Worm (Caenorhabditis elegans): ENCODE measurements around the gene col-147.

Gene col-147

DNA sequence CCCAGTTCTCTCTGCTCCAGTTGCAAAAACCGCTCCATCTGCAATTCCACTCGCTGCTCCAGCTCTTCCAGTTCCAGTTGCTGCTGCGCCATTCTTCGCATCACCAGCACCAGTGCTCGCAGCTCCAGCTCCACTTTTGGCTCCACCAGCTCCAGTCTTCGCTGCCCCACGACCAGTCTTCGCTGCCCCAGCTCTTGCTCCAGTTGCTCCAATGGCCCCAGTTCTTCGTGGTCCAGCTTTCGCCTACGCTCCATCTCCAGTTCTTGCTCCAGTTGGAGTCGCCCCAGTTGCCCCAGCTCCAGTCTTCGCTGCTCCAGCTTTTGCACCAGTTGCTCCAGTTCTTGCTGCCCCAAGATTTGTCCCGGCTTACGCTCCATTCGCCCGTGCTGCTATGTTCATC lies 12.7 kb downstream of the col-147 start:
- TF ChIP-seq mdl-1 (tag; optimal IDR thresholded peaks at IDR 0.05), result no peak
- TF ChIP-seq ZK546.5 (tag; optimal IDR thresholded peaks at IDR 0.05), result no peak
- TF ChIP-seq mab-5 (tag; optimal IDR thresholded peaks at IDR 0.05), result no peak

DNA sequence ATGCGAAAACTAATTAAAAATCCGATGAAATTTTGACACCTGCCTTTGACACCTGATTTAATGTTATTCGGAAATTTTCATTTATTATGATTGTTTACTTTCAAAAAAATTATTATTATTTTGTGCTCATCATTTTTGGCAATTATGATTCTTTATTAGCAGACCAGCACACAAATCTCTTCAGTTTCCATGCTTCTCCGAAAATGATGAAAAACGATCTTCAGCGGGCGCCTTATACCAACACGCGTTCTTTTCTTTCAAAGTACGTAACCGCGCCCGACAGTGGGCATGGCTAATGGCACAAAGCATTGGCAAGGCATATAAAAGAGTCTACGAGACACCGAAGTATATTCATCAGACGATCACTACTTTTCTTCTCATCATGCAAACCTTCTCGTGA lies 13.3 kb downstream of the col-147 start, which contains the start of gene idpc-6:
Gene idpc-6 (plus strand): TSS at position 301 of the 400 bp plus-strand sequence.
- TF ChIP-seq nhr-237 (tag; optimal IDR thresholded peaks at IDR 0.05) (no peak), gmeb-1 (tag; optimal IDR thresholded peaks at IDR 0.05) (no peak), unc-55 (GFP tag; optimal IDR thresholded peaks at IDR 0.05) (no peak), ama-1 (optimal IDR thresholded peaks at IDR 0.05) (no peak), C34F6.9 (tag; optimal IDR thresholded peaks at IDR 0.05) (no peak), sma-3 (GFP tag; optimal IDR thresholded peaks at IDR 0.05) (no peak), alr-1 (tag; optimal IDR thresholded peaks at IDR 0.05) (no peak), nhr-129 (tag; optimal IDR thresholded peaks at IDR 0.05) (no peak), R02D3.7 (tag; optimal IDR thresholded peaks at IDR 0.05) (no peak), ztf-1 (GFP tag; conservative IDR thresholded peaks at IDR 0.05) (no peak), egl-27 (tag; optimal IDR thresholded peaks at IDR 0.05) (no peak)

DNA sequence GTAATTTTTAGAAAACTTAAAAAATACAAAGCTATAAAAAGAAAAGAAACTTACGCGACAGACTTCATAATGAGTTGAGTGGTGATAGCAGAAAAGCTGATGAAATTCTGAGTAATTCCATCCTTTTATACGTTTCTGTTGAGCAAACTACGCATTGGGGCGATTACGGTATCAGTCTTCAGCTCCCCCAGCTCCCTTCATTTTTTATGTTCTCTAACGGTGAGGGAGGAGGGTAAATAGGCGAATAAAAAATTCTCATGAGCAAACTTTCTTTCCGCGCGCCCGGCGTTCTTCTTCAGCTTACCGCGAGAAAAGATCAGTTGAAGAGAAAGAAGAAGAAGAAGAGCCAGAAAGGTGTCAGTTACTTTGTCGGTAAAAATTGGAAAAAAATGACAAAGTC lies 14.2 kb downstream of the col-147 start, which contains the start of gene idpc-7:
Gene idpc-7 (minus strand): TSS at position 101 of the 400 bp plus-strand sequence.
- no peak for TF ChIP-seq nhr-25 (tag; optimal IDR thresholded peaks at IDR 0.05)
- TF ChIP-seq ztf-11 (tag; optimal IDR thresholded peaks at IDR 0.05), result no peak
- TF ChIP-seq unc-39 (tag; optimal IDR thresholded peaks at IDR 0.05), result no peak

DNA sequence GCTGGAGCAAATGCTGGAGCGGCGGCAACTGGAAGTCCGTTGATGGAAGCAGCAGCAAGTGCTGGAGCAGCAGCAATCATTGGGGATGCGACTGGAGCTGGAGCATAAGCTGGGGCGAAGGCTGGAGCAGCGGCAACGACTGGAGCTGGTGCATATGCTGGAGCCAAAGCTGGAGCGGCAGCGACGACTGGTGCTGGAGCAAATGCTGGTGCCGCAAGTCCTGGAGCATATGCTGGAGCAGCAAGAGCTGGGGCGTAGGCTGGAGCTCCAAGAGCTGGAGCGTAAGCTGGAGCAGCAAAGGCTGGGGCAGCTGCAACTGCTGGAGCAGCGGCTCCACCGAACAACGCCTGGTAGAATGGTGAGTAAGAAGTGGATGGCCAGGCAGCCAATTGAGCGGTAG lies 14.7 kb downstream of the col-147 start:
- TF ChIP-seq elt-3 (tag; optimal IDR thresholded peaks at IDR 0.05), result no peak
- no peak for TF ChIP-seq sem-4 (tag; optimal IDR thresholded peaks at IDR 0.05)
- no peak for TF ChIP-seq F13H6.1 (tag; optimal IDR thresholded peaks at IDR 0.05)
- no peak for TF ChIP-seq alr-1 (tag; optimal IDR thresholded peaks at IDR 0.05)
- no peak for TF ChIP-seq ztf-1 (GFP tag; conservative IDR thresholded peaks at IDR 0.05)
- no peak for TF ChIP-seq crh-2 (tag; optimal IDR thresholded peaks at IDR 0.05)
- no peak for TF ChIP-seq nhr-12 (tag; optimal IDR thresholded peaks at IDR 0.05)
- TF ChIP-seq ama-1 (optimal IDR thresholded peaks at IDR 0.05), result no peak
- TF ChIP-seq zag-1 (tag; optimal IDR thresholded peaks at IDR 0.05), result no peak
- TF ChIP-seq lin-13 (GFP tag; optimal IDR thresholded peaks at IDR 0.05), result no peak
- no peak for TF ChIP-seq ceh-82 (tag; optimal IDR thresholded peaks at IDR 0.05)
- no peak for TF ChIP-seq fos-1 (tag; optimal IDR thresholded peaks at IDR 0.05)
- TF ChIP-seq nhr-23 (tag; optimal IDR thresholded peaks at IDR 0.05), result no peak
- TF ChIP-seq ZK546.5 (tag; optimal IDR thresholded peaks at IDR 0.05), result no peak
- no peak for TF ChIP-seq aly-2 (tag; optimal IDR thresholded peaks at IDR 0.05)

DNA sequence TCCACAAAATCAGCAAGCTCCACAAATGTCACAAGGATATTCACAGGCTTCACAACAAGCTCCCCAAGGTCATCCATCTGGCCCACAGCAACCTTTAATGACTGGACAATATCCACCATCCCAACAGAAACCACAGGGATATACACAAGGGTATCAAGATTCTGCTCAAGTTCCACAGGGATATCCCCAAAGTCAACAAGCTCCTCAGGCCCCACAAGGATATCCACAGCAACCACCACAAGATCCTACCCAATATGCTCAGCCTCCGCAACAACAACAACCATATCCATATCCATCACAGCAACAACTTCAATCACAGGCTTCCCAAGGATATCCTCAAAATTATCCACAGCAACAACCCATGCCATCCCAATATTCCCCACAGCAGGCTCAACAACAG lies 16.5 kb downstream of the col-147 start:
- TF ChIP-seq ceh-82 (tag; optimal IDR thresholded peaks at IDR 0.05) (no peak), ztf-4 (tag; optimal IDR thresholded peaks at IDR 0.05) (no peak), aly-2 (tag; optimal IDR thresholded peaks at IDR 0.05) (no peak), blmp-1 (tag; optimal IDR thresholded peaks at IDR 0.05; ENCODE audit: insufficient read depth) (no peak), peb-1 (tag; optimal IDR thresholded peaks at IDR 0.05) (no peak), zag-1 (tag; optimal IDR thresholded peaks at IDR 0.05) (no peak), Y55F3AM.14 (GFP tag; optimal IDR thresholded peaks at IDR 0.05) (no peak), sem-4 (tag; optimal IDR thresholded peaks at IDR 0.05) (no peak), nhr-21 (tag; optimal IDR thresholded peaks at IDR 0.05) (no peak), mab-5 (tag; optimal IDR thresholded peaks at IDR 0.05) (no peak)

DNA sequence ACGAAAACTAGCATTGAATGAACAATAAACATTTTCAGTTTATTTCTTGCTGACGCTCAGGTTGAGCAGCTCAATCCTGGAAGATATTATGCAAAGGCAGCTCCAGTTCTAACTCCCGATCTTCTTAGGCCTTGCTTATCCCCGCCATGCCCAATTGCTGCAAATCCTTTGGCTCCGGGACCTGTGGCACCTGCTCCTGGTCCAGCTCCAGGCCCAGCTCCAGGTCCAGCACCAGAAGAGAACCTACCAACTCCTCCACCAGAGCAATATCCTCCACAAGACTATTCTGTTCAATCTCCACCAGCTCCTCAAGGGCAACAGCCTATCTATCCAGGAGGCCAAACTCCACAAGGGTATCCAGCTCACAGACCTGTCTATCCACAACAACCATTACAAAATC lies 17.0 kb downstream of the col-147 start:
- TF ChIP-seq blmp-1 (tag; optimal IDR thresholded peaks at IDR 0.05; ENCODE audit: insufficient read depth) (no peak), mbf-1 (tag; optimal IDR thresholded peaks at IDR 0.05) (no peak), ztf-11 (tag; optimal IDR thresholded peaks at IDR 0.05) (no peak), nhr-12 (tag; optimal IDR thresholded peaks at IDR 0.05) (no peak), ZK546.5 (tag; optimal IDR thresholded peaks at IDR 0.05) (no peak), nhr-23 (tag; optimal IDR thresholded peaks at IDR 0.05) (no peak), Y55F3AM.14 (GFP tag; optimal IDR thresholded peaks at IDR 0.05) (no peak), gmeb-1 (tag; optimal IDR thresholded peaks at IDR 0.05) (no peak), ama-1 (optimal IDR thresholded peaks at IDR 0.05) (no peak), snpc-4 (tag; optimal IDR thresholded peaks at IDR 0.05) (no peak), mdl-1 (tag; optimal IDR thresholded peaks at IDR 0.05) (no peak), lin-39 (tag; optimal IDR thresholded peaks at IDR 0.05) (no peak), R02D3.7 (tag; optimal IDR thresholded peaks at IDR 0.05) (no peak), ceh-16 (tag; optimal IDR thresholded peaks at IDR 0.05) (no peak), nhr-21 (tag; optimal IDR thresholded peaks at IDR 0.05) (no peak)

Data from whole organism, L2 larva.